Worm (Caenorhabditis elegans): ENCODE data around the gene nsy-7.

DNA sequence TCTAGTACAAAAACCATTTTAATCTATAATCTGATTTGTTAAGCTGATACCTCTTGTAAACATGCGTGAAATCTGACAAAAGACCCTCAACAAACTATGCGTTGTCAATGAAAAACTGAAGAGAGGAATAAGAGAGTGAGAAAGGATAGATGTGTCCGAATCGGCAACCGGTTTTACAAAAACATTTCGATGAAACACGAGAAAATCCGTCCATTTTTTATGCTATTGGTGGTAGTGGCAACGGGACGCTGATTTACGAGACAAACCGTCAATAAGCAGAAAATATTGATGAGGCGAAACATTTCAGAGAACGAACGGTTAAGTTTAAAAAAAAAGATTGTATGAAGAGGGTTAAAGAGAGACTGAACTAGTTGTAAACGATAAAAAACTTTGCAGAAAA lies 44.4 kb downstream of the nsy-7 start:
- no peak for TF ChIP-seq him-1 (tag; optimal IDR thresholded peaks at IDR 0.05)
- no peak for TF ChIP-seq dao-5 (tag; optimal IDR thresholded peaks at IDR 0.05)
